Worm (Caenorhabditis elegans) whole organism, L4 larva: Measurements from ENCODE around the gene slc-36.2.

Source experiments
- nhr-48 ChIP-seq: sonication (generic microtip); optimal IDR thresholded peaks from 2 replicates; lab custom pipeline; 2016; ENCODE audit warnings: mild to moderate bottlenecking, missing genetic modification characterization, missing compliant biosample characterization
- snpc-4 ChIP-seq: fragments of 150-350 bp; optimal IDR thresholded peaks from 2 replicates; lab custom pipeline; 2014; ENCODE audit warnings: missing biosample characterization, missing genetic modification characterization

DNA sequence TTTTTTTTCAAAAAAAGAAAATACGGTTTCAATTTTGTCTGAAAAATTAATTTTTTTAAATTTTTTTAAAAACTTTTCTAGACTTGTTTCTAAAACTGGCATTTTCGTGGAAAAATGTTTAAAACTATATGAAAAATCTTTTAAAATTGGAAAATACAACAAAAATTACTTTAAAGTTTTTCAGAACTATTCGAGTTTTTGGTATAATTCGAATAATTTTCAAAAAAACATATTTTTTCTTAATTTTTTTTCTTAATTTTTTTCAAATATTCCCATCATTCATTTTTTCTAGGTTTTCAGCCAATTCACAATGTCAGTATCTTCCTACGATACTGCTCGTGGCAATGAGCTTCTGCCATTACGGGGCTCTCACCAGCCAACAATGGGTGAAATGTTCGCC, at the start of gene slc-36.2:
- TF ChIP-seq nhr-48 = no peak
- no peak for TF ChIP-seq snpc-4 (tag; lab: Kevin White, UChicago)
